Worm (Caenorhabditis elegans) whole organism, midembryonic: ENCODE measurements around the gene K09A11.1.

Experiments used
- T22C8.4 ChIP-seq: fragments of 200-800 bp; sonication (Bioruptor generic); IDR thresholded peaks from 2 replicates; pipeline ENCODE4 v1.3.6; 2022; ENCODE audit warnings: missing genetic modification characterization, missing compliant biosample characterization
- cog-1 ChIP-seq: sonication (generic microtip); optimal IDR thresholded peaks from 2 replicates; lab custom pipeline; 2016; ENCODE audit warnings: missing genetic modification characterization, missing compliant biosample characterization
- flt-1 ChIP-seq: fragments of 200-800 bp; sonication (Bioruptor generic); IDR thresholded peaks from 2 replicates; pipeline ENCODE4 v1.3.6; 2022; ENCODE audit warnings: missing genetic modification characterization, missing compliant biosample characterization
- klf-2 ChIP-seq: fragments of 200-800 bp; sonication (Bioruptor generic); conservative IDR thresholded peaks from 2 replicates; pipeline ENCODE4 v1.3.6; 2022; ENCODE audit warnings: missing genetic modification reagents, missing genetic modification characterization, missing compliant biosample characterization
- med-1 ChIP-seq: sonication (generic microtip); optimal IDR thresholded peaks from 2 replicates; lab custom pipeline; 2017; ENCODE audit warnings: missing genetic modification characterization, mild to moderate bottlenecking, missing compliant biosample characterization, antibody characterized with exemption, missing genetic modification reagents; ENCODE audit not compliant: insufficient read depth
- ref-1 ChIP-seq: fragments of 200-800 bp; sonication (Bioruptor generic); conservative IDR thresholded peaks from 2 replicates; pipeline ENCODE4 v1.3.6; 2022; ENCODE audit warnings: missing genetic modification reagents, missing genetic modification characterization, missing compliant biosample characterization
- tab-1 ChIP-seq: fragments of 200-800 bp; sonication (Bioruptor generic); IDR thresholded peaks from 2 replicates; pipeline ENCODE4 v1.3.6; 2022; ENCODE audit warnings: missing genetic modification characterization, missing compliant biosample characterization
- ztf-23 ChIP-seq: fragments of 200-800 bp; sonication (Bioruptor generic); IDR thresholded peaks from 2 replicates; pipeline ENCODE4 v1.3.6; 2022; ENCODE audit warnings: missing genetic modification reagents, missing genetic modification characterization, missing compliant biosample characterization
- ztf-29 ChIP-seq: fragments of 200-800 bp; sonication (Bioruptor generic); IDR thresholded peaks from 2 replicates; pipeline ENCODE4 v1.3.6; 2022; ENCODE audit warnings: missing genetic modification reagents, missing genetic modification characterization, missing compliant biosample characterization

DNA sequence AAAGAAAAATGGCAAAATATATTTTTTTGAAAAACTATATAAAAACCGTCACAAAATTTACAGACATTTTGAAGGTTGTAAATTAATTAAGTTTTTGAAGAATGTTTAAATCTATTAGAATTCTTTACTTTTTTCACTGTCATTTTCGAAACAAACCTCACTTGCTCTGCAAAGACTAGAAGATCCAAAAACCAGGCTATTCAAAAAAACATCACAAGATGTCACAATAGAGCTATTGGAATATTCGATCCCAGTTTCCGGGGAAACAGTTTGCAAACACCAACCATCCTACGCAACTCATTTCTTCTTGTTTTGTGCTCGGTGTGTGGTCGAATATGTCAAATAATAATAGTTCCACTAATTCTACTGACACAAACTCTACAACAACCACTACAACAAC, 45.5 kb upstream of the K09A11.1 start, which contains the start of gene R12H7.4:
- TF ChIP-seq T22C8.4 (GFP tag; lab: Robert Waterston, UW) (no peak), ztf-29 (GFP tag; lab: Robert Waterston, UW) (no peak), klf-2 (GFP tag; lab: Robert Waterston, UW) (no peak), flt-1 (GFP tag; lab: Robert Waterston, UW) (no peak), cog-1 (tag; lab: Kevin White, UChicago) (no peak), ztf-23 (GFP tag; lab: Robert Waterston, UW) (no peak), ref-1 (no peak), tab-1 (no peak), med-1 (no peak)
